Fruit fly (Drosophila melanogaster) whole organism, embryonic: ENCODE results near the gene CG44005.
A peak's percentile ranks its signal among the peaks of the same experiment; 100 is the strongest.

Experiments used
- CG10147 ChIP-seq: fragments of 200-800 bp; sonication (Bioruptor generic); optimal IDR thresholded peaks from 2 replicates; lab custom pipeline; 2019; ENCODE audit warnings: missing biosample characterization, mild to moderate bottlenecking, missing genetic modification characterization, moderate library complexity
- CG1024 ChIP-seq: fragments of 200-800 bp; sonication (Bioruptor generic); IDR thresholded peaks from 2 replicates; pipeline ENCODE4 v1.3.6; 2022; ENCODE audit warnings: missing biosample characterization, missing genetic modification characterization
- CG10654 ChIP-seq: fragments of 200-800 bp; sonication (Bioruptor generic); optimal IDR thresholded peaks from 2 replicates; lab custom pipeline; 2016; ENCODE audit warnings: missing biosample characterization, missing genetic modification characterization
- CG11504 ChIP-seq: fragments of 200-800 bp; sonication (Bioruptor generic); optimal IDR thresholded peaks from 3 replicates; lab custom pipeline; 2019; ENCODE audit warnings: missing biosample characterization, mild to moderate bottlenecking, missing genetic modification characterization, moderate library complexity
- CG12391 ChIP-seq: fragments of 200-800 bp; sonication (Bioruptor generic); optimal IDR thresholded peaks from 3 replicates; lab custom pipeline; 2018; ENCODE audit warnings: missing biosample characterization, mild to moderate bottlenecking, missing genetic modification characterization, moderate library complexity
- CG13296 ChIP-seq: fragments of 200-800 bp; sonication (Bioruptor generic); optimal IDR thresholded peaks from 3 replicates; lab custom pipeline; 2018; ENCODE audit warnings: missing biosample characterization, mild to moderate bottlenecking, missing genetic modification characterization
- CG14667 ChIP-seq: fragments of 200-800 bp; sonication (Bioruptor generic); IDR thresholded peaks from 2 replicates; pipeline ENCODE4 v1.3.6; 2022; ENCODE audit warnings: missing biosample characterization, missing genetic modification characterization
- CG14710 ChIP-seq: fragments of 200-800 bp; sonication (Bioruptor generic); optimal IDR thresholded peaks from 3 replicates; lab custom pipeline; 2019; ENCODE audit warnings: missing biosample characterization, mild to moderate bottlenecking, missing genetic modification characterization, moderate library complexity
- CG14965 ChIP-seq: fragments of 200-800 bp; sonication (Bioruptor generic); optimal IDR thresholded peaks from 2 replicates; lab custom pipeline; 2016; ENCODE audit warnings: missing biosample characterization, missing genetic modification characterization, borderline replicate concordance
- CG16863 ChIP-seq: fragments of 200-800 bp; sonication (Bioruptor generic); optimal IDR thresholded peaks from 3 replicates; lab custom pipeline; 2016; ENCODE audit warnings: missing biosample characterization, missing genetic modification characterization
- CG1792 ChIP-seq: fragments of 200-800 bp; sonication (Bioruptor generic); optimal IDR thresholded peaks from 2 replicates; lab custom pipeline; 2016; ENCODE audit warnings: missing biosample characterization, missing genetic modification characterization
- CG18619 ChIP-seq: fragments of 200-800 bp; sonication (Bioruptor generic); optimal IDR thresholded peaks from 3 replicates; lab custom pipeline; 2017; ENCODE audit warnings: missing biosample characterization, mild to moderate bottlenecking, missing genetic modification characterization
- CG4328 ChIP-seq: fragments of 200-800 bp; sonication (Bioruptor generic); optimal IDR thresholded peaks from 3 replicates; lab custom pipeline; 2017; ENCODE audit warnings: missing biosample characterization, missing genetic modification reagents, missing genetic modification characterization
- CG9609 ChIP-seq: fragments of 200-800 bp; sonication (Bioruptor generic); optimal IDR thresholded peaks from 3 replicates; lab custom pipeline; 2016; ENCODE audit warnings: missing biosample characterization, missing genetic modification characterization
- Camta ChIP-seq: fragments of 200-800 bp; sonication (Bioruptor generic); optimal IDR thresholded peaks from 2 replicates; lab custom pipeline; 2016; ENCODE audit warnings: missing biosample characterization, missing genetic modification characterization
- CoRest ChIP-seq: fragments of 200-800 bp; sonication (Bioruptor generic); optimal IDR thresholded peaks from 3 replicates; lab custom pipeline; 2018; ENCODE audit warnings: missing biosample characterization, mild to moderate bottlenecking, missing genetic modification characterization, moderate library complexity
- E2f2 ChIP-seq: fragments of 200-800 bp; sonication (Bioruptor generic); IDR thresholded peaks from 2 replicates; pipeline ENCODE4 v1.3.6; 2022; ENCODE audit warnings: missing biosample characterization, missing genetic modification characterization
- Eip74EF ChIP-seq, 2 experiments: fragments of 200-800 bp in 1 of 2; fragments of >200 bp in 1 of 2; sonication (Bioruptor generic) in 1 of 2; optimal IDR thresholded peaks; 2 replicates each; lab custom pipeline; 2017 to 2019; ENCODE audit warnings: missing biosample characterization in 2 of 2, missing genetic modification characterization in 2 of 2, mild to moderate bottlenecking in 1 of 2, moderate library complexity in 1 of 2
- Elba2 ChIP-seq: fragments of 200-800 bp; sonication (Bioruptor generic); optimal IDR thresholded peaks from 3 replicates; lab custom pipeline; 2016; ENCODE audit warnings: missing biosample characterization, missing genetic modification characterization
- Fer3 ChIP-seq: fragments of 200-800 bp; sonication (Bioruptor generic); optimal IDR thresholded peaks from 2 replicates; lab custom pipeline; 2018; ENCODE audit warnings: missing biosample characterization, mild to moderate bottlenecking, missing genetic modification characterization, moderate library complexity
- HmgD ChIP-seq: fragments of 200-800 bp; sonication (Bioruptor generic); optimal IDR thresholded peaks from 3 replicates; lab custom pipeline; 2016; ENCODE audit warnings: missing biosample characterization, missing genetic modification characterization
- Hmr ChIP-seq: fragments of 200-800 bp; sonication (Bioruptor generic); optimal IDR thresholded peaks from 3 replicates; lab custom pipeline; 2017; ENCODE audit warnings: mild to moderate bottlenecking, missing biosample characterization, missing genetic modification reagents, missing genetic modification characterization
- Hsf ChIP-seq: fragments of 200-800 bp; sonication (Bioruptor generic); optimal IDR thresholded peaks from 3 replicates; lab custom pipeline; 2016; ENCODE audit warnings: missing biosample characterization, missing genetic modification characterization
- Myb ChIP-seq: fragments of 200-800 bp; sonication (Bioruptor generic); optimal IDR thresholded peaks from 2 replicates; lab custom pipeline; 2016; ENCODE audit warnings: missing biosample characterization, missing genetic modification characterization
- NC2α ChIP-seq: fragments of 200-800 bp; sonication (Bioruptor generic); optimal IDR thresholded peaks from 2 replicates; lab custom pipeline; 2016; ENCODE audit warnings: missing biosample characterization, missing genetic modification characterization
- Scr ChIP-seq: fragments of 200-800 bp; sonication (Bioruptor generic); IDR thresholded peaks from 2 replicates; pipeline ENCODE4 v1.3.6; 2022; ENCODE audit warnings: missing biosample characterization, missing genetic modification characterization; ENCODE audit not compliant: partially characterized antibody
- ap ChIP-seq: fragments of 200-800 bp; sonication (Bioruptor generic); IDR thresholded peaks from 2 replicates; pipeline ENCODE4 v1.3.6; 2022; ENCODE audit warnings: missing biosample characterization, missing genetic modification characterization
- bsh ChIP-seq, 2 experiments: fragments of 200-800 bp; sonication (Bioruptor generic); optimal IDR thresholded peaks; 2 replicates each; lab custom pipeline; 2017 to 2018; ENCODE audit warnings: mild to moderate bottlenecking in 2 of 2, missing biosample characterization in 2 of 2, missing genetic modification characterization in 2 of 2, moderate library complexity in 1 of 2
- caup ChIP-seq: fragments of 200-800 bp; sonication (Bioruptor generic); optimal IDR thresholded peaks from 3 replicates; lab custom pipeline; 2017; ENCODE audit warnings: missing biosample characterization, mild to moderate bottlenecking, missing genetic modification characterization, moderate library complexity; ENCODE audit not compliant: severe bottlenecking
- chm ChIP-seq: fragments of 200-800 bp; sonication (Bioruptor generic); IDR thresholded peaks from 2 replicates; pipeline ENCODE4 v1.3.6; 2022; ENCODE audit warnings: missing biosample characterization, missing genetic modification characterization
- dati ChIP-seq: fragments of 200-800 bp; sonication (Bioruptor generic); IDR thresholded peaks from 2 replicates; pipeline ENCODE4 v1.3.6; 2022; ENCODE audit warnings: missing biosample characterization, missing genetic modification characterization
- dmrt99B ChIP-seq: fragments of 200-800 bp; sonication (Bioruptor generic); optimal IDR thresholded peaks from 2 replicates; lab custom pipeline; 2018; ENCODE audit warnings: missing biosample characterization, mild to moderate bottlenecking, missing genetic modification characterization, moderate library complexity
- dysf ChIP-seq: fragments of 200-800 bp; sonication (Bioruptor generic); IDR thresholded peaks from 3 replicates; pipeline ENCODE4 v1.3.6; 2022; ENCODE audit warnings: missing biosample characterization, missing genetic modification characterization
- ems ChIP-seq: fragments of 200-800 bp; sonication (Bioruptor generic); optimal IDR thresholded peaks from 3 replicates; lab custom pipeline; 2016; ENCODE audit warnings: missing biosample characterization, missing genetic modification characterization
- gem ChIP-seq: fragments of 200-800 bp; sonication (Bioruptor generic); optimal IDR thresholded peaks from 2 replicates; lab custom pipeline; 2019; ENCODE audit warnings: missing biosample characterization, mild to moderate bottlenecking, missing genetic modification characterization, moderate library complexity
- gro ChIP-seq: fragments of 200-800 bp; sonication (Bioruptor generic); optimal IDR thresholded peaks from 2 replicates; lab custom pipeline; 2016; ENCODE audit warnings: missing biosample characterization, missing genetic modification characterization
- h ChIP-seq: fragments of >200 bp; optimal IDR thresholded peaks from 2 replicates; lab custom pipeline; 2017
- ham ChIP-seq: fragments of 200-800 bp; sonication (Bioruptor generic); IDR thresholded peaks from 2 replicates; pipeline ENCODE4 v1.3.6; 2022; ENCODE audit warnings: missing biosample characterization, missing genetic modification characterization
- kni ChIP-seq: fragments of 200-800 bp; sonication (Bioruptor generic); optimal IDR thresholded peaks from 3 replicates; lab custom pipeline; 2017; ENCODE audit warnings: mild to moderate bottlenecking, missing biosample characterization, missing genetic modification reagents, missing genetic modification characterization
- maf-S ChIP-seq: fragments of 200-800 bp; sonication (Bioruptor generic); optimal IDR thresholded peaks from 2 replicates; lab custom pipeline; 2016; ENCODE audit warnings: missing biosample characterization, missing genetic modification characterization
- nmo ChIP-seq: fragments of 200-800 bp; sonication (Bioruptor generic); optimal IDR thresholded peaks from 2 replicates; lab custom pipeline; 2018; ENCODE audit warnings: missing biosample characterization, mild to moderate bottlenecking, missing genetic modification characterization, moderate library complexity
- prd ChIP-seq, 3 experiments: fragments of >200 bp in 2 of 3; fragments of 200-800 bp in 1 of 3; sonication (Bioruptor generic) in 1 of 3; optimal IDR thresholded peaks in 2 of 3; IDR thresholded peaks in 1 of 3; 2 replicates in 2 of 3; 3 replicates in 1 of 3; pipeline versions ENCODE4 v1.3.6 to Lab custom; 2017 to 2022; ENCODE audit warnings: missing biosample characterization in 1 of 3, missing genetic modification characterization in 1 of 3
- shn ChIP-seq: fragments of 200-800 bp; sonication (Bioruptor generic); optimal IDR thresholded peaks from 3 replicates; lab custom pipeline; 2016; ENCODE audit warnings: missing biosample characterization, missing genetic modification characterization
- tin ChIP-seq: fragments of 200-800 bp; sonication (Bioruptor generic); optimal IDR thresholded peaks from 3 replicates; lab custom pipeline; 2016; ENCODE audit warnings: missing biosample characterization, missing genetic modification characterization
- ttk ChIP-seq: fragments of 200-800 bp; sonication (Bioruptor generic); IDR thresholded peaks from 2 replicates; pipeline ENCODE4 v2.1.2; 2022; ENCODE audit warnings: missing biosample characterization, missing genetic modification characterization
- z ChIP-seq: fragments of 200-800 bp; sonication (Bioruptor generic); IDR thresholded peaks from 3 replicates; pipeline ENCODE4 v1.3.6; 2022; ENCODE audit warnings: missing biosample characterization, missing genetic modification characterization
- zf30C ChIP-seq: fragments of 200-800 bp; sonication (Bioruptor generic); optimal IDR thresholded peaks from 3 replicates; lab custom pipeline; 2018; ENCODE audit warnings: missing biosample characterization, mild to moderate bottlenecking, missing genetic modification characterization

CG44005 gene

DNA sequence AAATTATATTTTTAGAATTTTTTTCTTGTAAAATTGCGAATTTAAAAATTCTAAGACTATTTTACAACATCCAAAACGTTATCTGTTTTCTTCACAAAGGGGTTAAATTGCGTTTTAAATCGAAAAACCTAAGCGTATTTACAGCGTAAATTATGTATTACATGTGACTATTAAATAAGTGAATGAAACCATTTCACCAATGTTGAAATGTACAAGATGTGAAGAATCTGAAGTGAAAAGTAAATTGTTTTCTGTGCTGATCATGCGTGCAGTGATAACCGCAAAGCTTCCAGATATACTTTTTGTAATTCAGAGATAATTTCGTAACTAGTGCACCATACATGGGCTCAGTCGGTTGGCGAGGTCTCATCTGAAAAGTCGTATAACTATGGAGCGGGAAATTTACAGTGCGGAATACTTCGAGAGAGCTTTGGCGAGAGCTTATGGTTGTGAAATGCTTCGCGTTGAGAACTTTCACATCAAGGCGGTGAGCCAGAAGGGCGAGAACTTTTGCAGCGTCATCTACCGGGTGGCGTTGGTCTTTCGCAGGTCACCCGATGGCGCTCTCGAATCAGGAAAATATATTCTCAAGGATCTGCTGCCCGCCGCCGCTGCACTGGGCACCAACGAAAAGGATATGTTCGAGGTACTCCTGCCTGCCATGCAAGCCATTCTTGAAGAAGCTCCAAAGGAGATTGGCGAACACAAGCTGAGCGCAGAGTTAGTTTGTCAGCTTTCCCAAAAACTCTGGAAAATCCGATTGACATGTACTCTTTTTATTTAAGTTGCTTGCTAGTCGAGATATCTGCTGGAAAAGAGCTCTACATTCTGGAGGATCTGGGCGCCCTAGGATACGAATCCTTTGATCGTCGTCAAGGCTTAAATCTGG lies 42.4 kb upstream of the CG44005 start (continued):
- peak; percentile 77 for TF ChIP-seq gem (tag; lab: Kevin White, UChicago)
- peak; percentile 7 for TF ChIP-seq CG16863 (GFP tag; lab: Kevin White, UChicago)
- TF ChIP-seq CG1792 (GFP tag; lab: Kevin White, UChicago) = no peak
- peak; percentile 23; the same call in 1 of the 2 replicates for TF ChIP-seq Scr (GFP tag; lab: Robert Waterston, UW)
- peak; percentile 30 for TF ChIP-seq Fer3 (tag; lab: Kevin White, UChicago)
- no peak for TF ChIP-seq CG9609 (GFP tag; lab: Kevin White, UChicago)
- peak; percentile 38 for TF ChIP-seq zf30C (GFP tag; lab: Kevin White, UChicago)
- TF ChIP-seq z (GFP tag; lab: Robert Waterston, UW) = no peak
- TF ChIP-seq CG14710 = no peak
- no peak for TF ChIP-seq chm (GFP tag; lab: Robert Waterston, UW)
- peak; percentile 28 for TF ChIP-seq Hsf (GFP tag; lab: Kevin White, UChicago)
- TF ChIP-seq Elba2 (GFP tag; lab: Kevin White, UChicago) = no peak
- TF ChIP-seq CG10147 (GFP tag; lab: Kevin White, UChicago) = peak; percentile 19
- peak; percentile 63 for TF ChIP-seq CG12391 (tag; lab: Kevin White, UChicago)
- TF ChIP-seq CG14965 (GFP tag; lab: Kevin White, UChicago) = peak; percentile 97
- peak; percentile 21 for TF ChIP-seq CG10654
- peak in 1 of 2 experiments; percentile 36 for TF ChIP-seq bsh (GFP tag; optimal IDR thresholded peaks at IDR 0.05; lab: Kevin White, UChicago)
- TF ChIP-seq CG1024 = no peak
- peak; percentile 15 for TF ChIP-seq NC2α (GFP tag; lab: Kevin White, UChicago)
- TF ChIP-seq Myb (GFP tag; lab: Kevin White, UChicago) = peak; percentile 9
- peak; percentile 55 for TF ChIP-seq nmo (GFP tag; lab: Kevin White, UChicago)
- 0 out of 2 replicates have a peak, but pooled peaks have one; percentile 23 for TF ChIP-seq E2f2 (GFP tag; lab: Robert Waterston, UW)
- TF ChIP-seq CG11504 = peak; percentile 73
- peak in 1 of 2 experiments; percentile 66 for TF ChIP-seq Eip74EF (GFP tag; optimal IDR thresholded peaks at IDR 0.05; lab: Kevin White, UChicago)
- no peak for TF ChIP-seq shn
- peak; percentile 75 for TF ChIP-seq caup
- peak; percentile 0 for TF ChIP-seq maf-S (GFP tag; lab: Kevin White, UChicago)
- TF ChIP-seq CoRest (tag; lab: Kevin White, UChicago) = peak; percentile 64
- peak; percentile 46 for TF ChIP-seq gro (GFP tag; lab: Kevin White, UChicago)
- peak; percentile 77 for TF ChIP-seq dmrt99B (tag; lab: Kevin White, UChicago)
- TF ChIP-seq prd (optimal IDR thresholded peaks at IDR 0.05; lab: Kevin White, UChicago) = no peak
- TF ChIP-seq prd (GFP tag; IDR thresholded peaks at IDR 0.05; lab: Robert Waterston, UW) = peak; percentile 24; the same call in 1 of the 3 replicates
- 0 out of 2 replicates have a peak, but pooled peaks have one; percentile 6 for TF ChIP-seq CG14667
- TF ChIP-seq Hmr = peak; percentile 65
- TF ChIP-seq dati (GFP tag; lab: Robert Waterston, UW) = no peak
- TF ChIP-seq CG13296 (GFP tag; lab: Kevin White, UChicago) = no peak
- no peak for TF ChIP-seq ham
- peak; percentile 55; the same call in 1 of the 2 replicates for TF ChIP-seq ttk (GFP tag; lab: Robert Waterston, UW)
- TF ChIP-seq HmgD (GFP tag; lab: Kevin White, UChicago) = peak; percentile 43
- no peak for TF ChIP-seq h (lab: Kevin White, UChicago)
- TF ChIP-seq tin (GFP tag; lab: Kevin White, UChicago) = peak; percentile 24
- peak; percentile 22 for TF ChIP-seq Camta (GFP tag; lab: Kevin White, UChicago)
- TF ChIP-seq CG18619 (GFP tag; lab: Kevin White, UChicago) = peak; percentile 15
- TF ChIP-seq CG4328 = peak; percentile 6
- TF ChIP-seq ap (GFP tag; lab: Robert Waterston, UW) = peak; percentile 14; the same call in 1 of the 2 replicates
- peak; percentile 67 for TF ChIP-seq dysf (GFP tag; lab: Robert Waterston, UW)
- TF ChIP-seq kni = peak; percentile 26
- peak; percentile 3 for TF ChIP-seq ems
